Fruit fly (Drosophila melanogaster): ENCODE measurements around the gene RhoGEF64C.
A peak's percentile ranks its signal among the peaks of the same experiment; 100 is the strongest.

Gene RhoGEF64C

DNA sequence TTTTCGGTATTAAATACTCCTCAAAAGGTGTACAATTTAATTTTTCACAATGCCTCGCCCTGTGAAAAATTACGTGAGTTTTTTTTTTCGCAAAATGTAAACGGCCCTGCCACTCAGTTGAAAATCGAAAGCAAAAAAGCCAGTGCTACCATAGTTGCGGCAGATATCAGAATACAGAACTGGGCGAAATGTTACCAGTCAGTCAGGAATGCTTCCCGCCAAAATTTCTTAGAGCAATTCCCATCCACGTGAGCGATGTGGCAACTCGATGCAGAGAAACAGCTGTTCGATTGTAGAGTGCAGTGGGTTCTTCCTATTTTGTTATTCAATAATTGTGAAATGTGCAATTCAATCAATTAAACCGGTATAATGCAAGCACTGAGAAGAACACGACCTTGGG, 133.0 kb downstream of the RhoGEF64C start, which contains the start of the genes Dhc64C and LeuRS-m (continued):
- TF ChIP-seq CG2129 (GFP tag; IDR thresholded peaks at IDR 0.05; ENCODE audit: partially characterized antibody) (no peak), repo (GFP tag; optimal IDR thresholded peaks at IDR 0.05) (peak; percentile 64), CG8089 (GFP tag; optimal IDR thresholded peaks at IDR 0.05) (no peak), CG1647 (GFP tag; optimal IDR thresholded peaks at IDR 0.05) (no peak), abd-A (tag; optimal IDR thresholded peaks at IDR 0.05) (peak; percentile 2), nau (GFP tag; optimal IDR thresholded peaks at IDR 0.05) (no peak), CG9609 (GFP tag; optimal IDR thresholded peaks at IDR 0.05) (peak; percentile 21), sisA (GFP tag; IDR thresholded peaks at IDR 0.05) (no peak), lab (GFP tag; optimal IDR thresholded peaks at IDR 0.05) (no peak), ATbp (GFP tag; optimal IDR thresholded peaks at IDR 0.05) (no peak), CG17568 (GFP tag; optimal IDR thresholded peaks at IDR 0.05) (no peak), CG30431 (GFP tag; optimal IDR thresholded peaks at IDR 0.05) (no peak), Poxn (GFP tag; IDR thresholded peaks at IDR 0.05) (no peak), tx (GFP tag; optimal IDR thresholded peaks at IDR 0.05) (no peak), ac (GFP tag; optimal IDR thresholded peaks at IDR 0.05) (no peak), CG42726 (GFP tag; IDR thresholded peaks at IDR 0.05; ENCODE audit: partially characterized antibody) (peak; percentile 74), eyg (GFP tag; optimal IDR thresholded peaks at IDR 0.05) (peak; percentile 28), yki (optimal IDR thresholded peaks at IDR 0.05) (no peak), bbx (GFP tag; IDR thresholded peaks at IDR 0.05; ENCODE audit: partially characterized antibody) (peak; percentile 72), CG17385 (GFP tag; optimal IDR thresholded peaks at IDR 0.05) (no peak), Hr39 (optimal IDR thresholded peaks at IDR 0.05) (no peak), Scr (GFP tag; IDR thresholded peaks at IDR 0.05; ENCODE audit: partially characterized antibody) (peak; percentile 51), lola (GFP tag; optimal IDR thresholded peaks at IDR 0.05) (no peak), fd102C (GFP tag; optimal IDR thresholded peaks at IDR 0.05) (no peak), CG15601 (tag; optimal IDR thresholded peaks at IDR 0.05) (peak; percentile 66), CG7745 (tag; optimal IDR thresholded peaks at IDR 0.05) (no peak), wek (GFP tag; optimal IDR thresholded peaks at IDR 0.05) (no peak), dimm (GFP tag; IDR thresholded peaks at IDR 0.05) (no peak), CG6813 (GFP tag; optimal IDR thresholded peaks at IDR 0.05) (no peak), scrt (GFP tag; optimal IDR thresholded peaks at IDR 0.05) (peak; percentile 54), CG1024 (GFP tag; IDR thresholded peaks at IDR 0.05) (no peak), lmd (GFP tag; IDR thresholded peaks at IDR 0.05) (no peak), CG10209 (GFP tag; optimal IDR thresholded peaks at IDR 0.05) (no peak), CG12219 (GFP tag; optimal IDR thresholded peaks at IDR 0.05) (no peak), bowl (GFP tag; IDR thresholded peaks at IDR 0.05) (no peak), insv (GFP tag; optimal IDR thresholded peaks at IDR 0.05) (peak in 1 of 2 experiments; percentile 81), CG14441 (GFP tag; IDR thresholded peaks at IDR 0.05) (no peak), Rx (GFP tag; IDR thresholded peaks at IDR 0.05) (no peak), CG12769 (tag; optimal IDR thresholded peaks at IDR 0.05) (no peak), CG4404 (GFP tag; IDR thresholded peaks at IDR 0.05) (no peak), Neu2 (GFP tag; optimal IDR thresholded peaks at IDR 0.05; ENCODE audit: borderline replicate concordance) (no peak), CG7271 (tag; optimal IDR thresholded peaks at IDR 0.05) (no peak), CG11723 (GFP tag; optimal IDR thresholded peaks at IDR 0.05) (no peak), CG15011 (GFP tag; optimal IDR thresholded peaks at IDR 0.05) (no peak), Lim3 (GFP tag; IDR thresholded peaks at IDR 0.05) (no peak), ara (GFP tag; IDR thresholded peaks at IDR 0.05) (peak; percentile 13; the same call in 1 of the 2 replicates), CG18262 (tag; optimal IDR thresholded peaks at IDR 0.05) (no peak), ap (GFP tag; IDR thresholded peaks at IDR 0.05) (no peak), ham (GFP tag; IDR thresholded peaks at IDR 0.05) (no peak), CG13624 (GFP tag; optimal IDR thresholded peaks at IDR 0.05) (peak; percentile 56), dpn (GFP tag; optimal IDR thresholded peaks at IDR 0.05) (peak; percentile 42 to 67), esg (GFP tag; conservative IDR thresholded peaks at IDR 0.05) (no peak)
